Worm (Caenorhabditis elegans) whole organism, late embryonic: ENCODE results near the gene F55C9.11.

ENCODE experiments used
- C08G9.2 ChIP-seq: sonication (generic microtip); optimal IDR thresholded peaks from 2 replicates; lab custom pipeline; 2016; ENCODE audit warnings: mild to moderate bottlenecking, missing genetic modification characterization, moderate library complexity, missing compliant biosample characterization
- C38D4.7 ChIP-seq: fragments of 200-800 bp; sonication (Bioruptor generic); optimal IDR thresholded peaks from 2 replicates; lab custom pipeline; 2018; ENCODE audit warnings: mild to moderate bottlenecking, missing genetic modification characterization, moderate library complexity, missing compliant biosample characterization
- K02D7.2 ChIP-seq: sonication (generic microtip); optimal IDR thresholded peaks from 2 replicates; lab custom pipeline; 2017; ENCODE audit warnings: mild to moderate bottlenecking, missing genetic modification characterization, missing compliant biosample characterization
- ahr-1 ChIP-seq: sonication (generic microtip); optimal IDR thresholded peaks from 2 replicates; lab custom pipeline; 2016; ENCODE audit warnings: missing genetic modification characterization, missing compliant biosample characterization
- ceh-22 ChIP-seq: sonication (generic microtip); optimal IDR thresholded peaks from 2 replicates; lab custom pipeline; 2017; ENCODE audit warnings: missing biosample characterization, missing genetic modification characterization
- ceh-31 ChIP-seq: sonication (generic microtip); optimal IDR thresholded peaks from 2 replicates; lab custom pipeline; 2016; ENCODE audit warnings: missing genetic modification characterization, missing compliant biosample characterization
- ceh-45 ChIP-seq: fragments of 200-800 bp; sonication (Bioruptor generic); IDR thresholded peaks from 2 replicates; pipeline ENCODE4 v1.3.6; 2022; ENCODE audit warnings: missing genetic modification reagents, missing genetic modification characterization, missing compliant biosample characterization
- ceh-9 ChIP-seq: sonication (generic microtip); optimal IDR thresholded peaks from 2 replicates; lab custom pipeline; 2016; ENCODE audit warnings: mild to moderate bottlenecking, missing genetic modification characterization, inconsistent platforms, missing compliant biosample characterization
- dmd-4 ChIP-seq: sonication (generic microtip); optimal IDR thresholded peaks from 2 replicates; lab custom pipeline; 2016; ENCODE audit warnings: borderline replicate concordance, missing genetic modification characterization, missing compliant biosample characterization
- dve-1 ChIP-seq: sonication (generic microtip); optimal IDR thresholded peaks from 2 replicates; lab custom pipeline; 2017; ENCODE audit warnings: antibody characterized with exemption, mild to moderate bottlenecking, missing genetic modification characterization, missing compliant biosample characterization
- fkh-10 ChIP-seq: fragments of 150-350 bp; optimal IDR thresholded peaks from 2 replicates; lab custom pipeline; 2014; ENCODE audit warnings: missing biosample characterization, missing genetic modification reagents, missing genetic modification characterization
- hlh-15 ChIP-seq: sonication (generic microtip); optimal IDR thresholded peaks from 2 replicates; lab custom pipeline; 2016; ENCODE audit warnings: missing genetic modification characterization, missing compliant biosample characterization
- hlh-30 ChIP-seq: sonication (generic microtip); optimal IDR thresholded peaks from 2 replicates; lab custom pipeline; 2017; ENCODE audit warnings: antibody characterized with exemption, missing genetic modification characterization, missing compliant biosample characterization; ENCODE audit not compliant: insufficient read depth
- lim-6 ChIP-seq: sonication (generic microtip); optimal IDR thresholded peaks from 2 replicates; lab custom pipeline; 2016; ENCODE audit warnings: missing genetic modification characterization, missing compliant biosample characterization
- lin-11 ChIP-seq: fragments of 200-800 bp; sonication (Bioruptor generic); optimal IDR thresholded peaks from 2 replicates; lab custom pipeline; 2018; ENCODE audit warnings: mild to moderate bottlenecking, missing genetic modification characterization, missing compliant biosample characterization
- madf-2 ChIP-seq: sonication (generic microtip); optimal IDR thresholded peaks from 2 replicates; lab custom pipeline; 2017; ENCODE audit warnings: missing genetic modification characterization, missing compliant biosample characterization
- mec-3 ChIP-seq: sonication (generic microtip); optimal IDR thresholded peaks from 2 replicates; lab custom pipeline; 2016; ENCODE audit warnings: borderline replicate concordance, missing genetic modification characterization, missing compliant biosample characterization
- nhr-232 ChIP-seq: sonication (generic microtip); optimal IDR thresholded peaks from 2 replicates; lab custom pipeline; 2016; ENCODE audit warnings: missing genetic modification characterization, missing compliant biosample characterization
- odd-2 ChIP-seq: sonication (generic microtip); optimal IDR thresholded peaks from 2 replicates; lab custom pipeline; 2017; ENCODE audit warnings: antibody characterized with exemption, mild to moderate bottlenecking, missing genetic modification characterization, missing compliant biosample characterization
- pag-3 ChIP-seq: sonication (generic microtip); optimal IDR thresholded peaks from 2 replicates; lab custom pipeline; 2016; ENCODE audit warnings: missing compliant biosample characterization, missing genetic modification characterization, borderline replicate concordance
- pat-9 ChIP-seq: fragments of 200-800 bp; sonication (Bioruptor generic); optimal IDR thresholded peaks from 2 replicates; lab custom pipeline; 2018; ENCODE audit warnings: mild to moderate bottlenecking, missing genetic modification characterization, moderate library complexity, missing compliant biosample characterization
- pha-2 ChIP-seq: sonication (generic microtip); optimal IDR thresholded peaks from 2 replicates; lab custom pipeline; 2017; ENCODE audit warnings: mild to moderate bottlenecking, missing genetic modification characterization, missing compliant biosample characterization
- pha-4 ChIP-seq: fragments of 150-350 bp; optimal IDR thresholded peaks from 2 replicates; lab custom pipeline; 2018; ENCODE audit warnings: missing biosample characterization, missing genetic modification reagents, missing genetic modification characterization
- sdc-2 ChIP-seq: sonication (generic microtip); optimal IDR thresholded peaks from 2 replicates; lab custom pipeline; 2016; ENCODE audit warnings: missing genotype, missing genetic modification characterization, missing compliant biosample characterization
- sox-2 ChIP-seq: fragments of 200-800 bp; sonication (Bioruptor generic); IDR thresholded peaks from 2 replicates; pipeline ENCODE4 v1.3.6; 2022; ENCODE audit warnings: missing genetic modification reagents, missing genetic modification characterization, missing compliant biosample characterization
- syd-9 ChIP-seq: sonication (generic microtip); optimal IDR thresholded peaks from 2 replicates; lab custom pipeline; 2016; ENCODE audit warnings: mild to moderate bottlenecking, missing genetic modification characterization, moderate library complexity, missing compliant biosample characterization
- tbx-2 ChIP-seq: sonication (generic microtip); optimal IDR thresholded peaks from 2 replicates; lab custom pipeline; 2016; ENCODE audit warnings: missing genetic modification characterization, missing compliant biosample characterization
- unc-3 ChIP-seq, 2 experiments: fragments of 200-800 bp in 1 of 2; sonication (Bioruptor generic) in 1 of 2; sonication (generic microtip) in 1 of 2; conservative IDR thresholded peaks in 1 of 2; optimal IDR thresholded peaks in 1 of 2; 2 replicates each; pipeline versions ENCODE4 v1.3.6 to Lab custom; 2016 to 2022; ENCODE audit warnings: missing compliant biosample characterization in 2 of 2, missing genetic modification characterization in 2 of 2, missing genetic modification reagents in 1 of 2
- unc-42 ChIP-seq: sonication (generic microtip); optimal IDR thresholded peaks from 2 replicates; lab custom pipeline; 2016; ENCODE audit warnings: missing genotype, missing genetic modification characterization, missing compliant biosample characterization
- unc-55 ChIP-seq: sonication (generic microtip); optimal IDR thresholded peaks from 2 replicates; lab custom pipeline; 2017; ENCODE audit warnings: missing biosample characterization, missing genetic modification reagents, missing genetic modification characterization
- zip-5 ChIP-seq: sonication (generic microtip); optimal IDR thresholded peaks from 2 replicates; lab custom pipeline; 2016; ENCODE audit warnings: missing genetic modification characterization, missing compliant biosample characterization
- ztf-16 ChIP-seq: sonication (generic microtip); optimal IDR thresholded peaks from 2 replicates; lab custom pipeline; 2017; ENCODE audit warnings: missing genetic modification characterization, missing compliant biosample characterization

F55C9.11 gene

DNA sequence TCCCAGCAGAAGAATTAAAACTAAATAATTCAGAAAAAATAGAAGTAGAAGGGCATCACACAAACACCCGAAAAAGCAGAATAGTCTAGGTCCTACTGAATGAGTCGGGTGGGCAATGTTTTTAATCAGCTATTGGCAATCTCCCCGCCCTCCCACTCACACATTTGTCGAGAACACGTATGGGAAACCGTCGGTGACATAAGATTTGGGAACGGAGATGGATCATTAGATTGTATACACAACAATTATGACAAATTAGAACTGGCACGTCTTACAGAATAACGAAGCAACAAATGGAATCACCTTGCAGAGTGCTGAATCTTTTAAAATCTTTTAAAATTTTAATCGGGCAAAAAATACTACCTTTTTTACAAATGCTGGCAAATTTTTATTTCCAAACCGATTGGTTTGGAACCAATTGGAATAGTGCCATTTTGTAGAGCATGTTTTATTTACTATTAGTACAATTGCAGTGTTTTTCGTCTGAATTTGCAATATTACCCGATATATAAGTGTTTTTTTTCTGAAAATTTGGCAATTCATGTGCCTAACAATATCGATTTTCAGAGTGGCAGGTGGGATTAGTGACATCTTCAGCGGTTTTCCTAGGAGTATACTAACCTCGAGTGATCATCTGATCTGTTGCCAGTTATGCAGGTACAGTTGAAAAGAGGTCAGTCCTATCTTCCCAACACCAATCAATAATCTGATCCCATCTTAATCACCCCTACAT is 21.3 kb downstream of the F55C9.11 start, which contains the start of the genes F55C9.3 and fbxb-57:
Gene F55C9.3, minus strand, starts transcription at position 101 of the 733 bp plus-strand sequence.
Gene fbxb-57, plus strand, starts transcription at position 683 of the 733 bp plus-strand sequence.
- TF ChIP-seq fkh-10 (no peak), dmd-4 (no peak), pha-2 (tag; lab: Kevin White, UChicago) (no peak), lim-6 (tag; lab: Kevin White, UChicago) (no peak), mec-3 (tag; lab: Kevin White, UChicago) (no peak), pha-4 (tag; lab: Kevin White, UChicago) (no peak), tbx-2 (tag; lab: Kevin White, UChicago) (no peak), unc-3 (GFP tag; conservative IDR thresholded peaks at IDR 0.05; lab: Robert Waterston, UW) (no peak), unc-3 (tag; optimal IDR thresholded peaks at IDR 0.05; lab: Kevin White, UChicago) (no peak), madf-2 (tag; lab: Kevin White, UChicago) (no peak), dve-1 (no peak), sdc-2 (tag; lab: Kevin White, UChicago) (no peak), syd-9 (tag; lab: Kevin White, UChicago) (no peak), pat-9 (tag; lab: Kevin White, UChicago) (no peak), C08G9.2 (tag; lab: Kevin White, UChicago) (no peak), ceh-45 (no peak)
- TF ChIP-seq, all 69 proteins: peak for 0

DNA sequence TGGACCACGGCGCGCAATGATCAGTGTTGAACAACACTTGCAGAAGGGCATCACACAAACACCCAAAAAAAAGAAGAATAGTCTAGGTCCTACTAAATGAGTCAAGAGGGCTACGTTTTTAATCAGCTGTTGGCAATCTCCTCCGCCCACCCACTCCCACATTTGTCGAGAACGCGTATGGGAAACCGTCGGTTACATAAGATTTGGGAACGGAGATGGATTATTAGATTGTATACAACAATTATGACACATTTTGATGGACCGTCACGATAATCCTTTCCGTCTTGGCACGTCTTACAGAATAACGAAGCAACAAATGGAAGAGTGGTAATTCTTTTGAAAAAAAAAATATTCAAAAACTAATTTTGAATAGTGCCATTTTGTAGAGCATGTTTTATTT is 23.6 kb downstream of the F55C9.11 start:
- no peak for TF ChIP-seq unc-55 (GFP tag; lab: Kevin White, UChicago)
- no peak for TF ChIP-seq syd-9 (tag; lab: Kevin White, UChicago)
- TF ChIP-seq C38D4.7 (GFP tag; lab: Kevin White, UChicago) = no peak
- no peak for TF ChIP-seq ztf-16 (tag; lab: Kevin White, UChicago)
- TF ChIP-seq pat-9 (tag; lab: Kevin White, UChicago) = no peak
- TF ChIP-seq hlh-15 (tag; lab: Kevin White, UChicago) = no peak
- TF ChIP-seq ceh-31 (tag; lab: Kevin White, UChicago) = no peak
- no peak for TF ChIP-seq ahr-1 (tag; lab: Kevin White, UChicago)

DNA sequence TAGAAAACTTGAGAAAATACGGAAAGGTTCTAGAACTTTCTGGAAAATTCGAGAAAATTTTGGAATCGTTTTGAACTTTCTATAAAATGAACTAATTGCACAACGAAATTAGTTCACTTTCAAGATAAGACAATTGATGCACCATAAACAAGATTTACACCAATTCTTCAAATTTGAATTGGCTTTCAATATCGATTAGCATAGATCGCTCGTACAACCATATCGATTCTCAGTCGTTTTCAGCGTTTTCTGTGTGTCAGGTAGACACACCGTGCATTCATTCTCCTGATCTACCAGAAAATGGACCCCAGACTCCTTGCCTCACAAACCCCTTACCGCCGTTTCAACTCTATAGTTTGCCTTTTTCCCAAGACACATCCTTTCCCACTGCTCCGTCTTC is 27.2 kb downstream of the F55C9.11 start, which contains the start of gene fbxb-117:
Gene fbxb-117, plus strand, starts transcription at position 301 of the 400 bp plus-strand sequence.
- TF ChIP-seq sox-2 (GFP tag; lab: Robert Waterston, UW) (no peak), ceh-22 (no peak), ceh-9 (tag; lab: Kevin White, UChicago) (no peak), unc-55 (GFP tag; lab: Kevin White, UChicago) (no peak), mec-3 (tag; lab: Kevin White, UChicago) (no peak), hlh-30 (tag; lab: Kevin White, UChicago) (no peak), K02D7.2 (tag; lab: Kevin White, UChicago) (no peak)

DNA sequence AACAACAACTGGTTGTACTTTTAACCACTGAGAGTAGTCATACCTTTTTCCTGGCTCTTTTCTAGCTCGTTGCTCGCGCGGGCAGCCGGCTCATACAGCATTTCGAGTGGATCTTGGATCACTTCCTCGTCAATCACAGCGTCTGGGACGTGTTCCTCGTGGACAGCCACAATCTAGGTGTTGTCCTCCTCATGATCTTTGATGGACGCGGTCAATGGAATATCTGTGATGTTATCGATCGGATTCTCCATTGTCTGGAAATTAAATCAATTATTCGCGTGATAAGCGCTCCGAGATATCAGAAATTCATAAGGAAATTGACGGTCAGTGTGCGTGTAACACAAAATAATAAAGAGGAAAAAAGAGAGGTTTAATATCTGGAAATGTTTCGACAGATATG is 29.6 kb downstream of the F55C9.11 start, which contains the start of gene F21D9.8:
Gene F21D9.8, minus strand, starts transcription at position 101 of the 400 bp plus-strand sequence.
- TF ChIP-seq unc-3 (GFP tag; conservative IDR thresholded peaks at IDR 0.05; lab: Robert Waterston, UW) = no peak
- no peak for TF ChIP-seq unc-3 (tag; optimal IDR thresholded peaks at IDR 0.05; lab: Kevin White, UChicago)
- TF ChIP-seq unc-42 (tag; lab: Kevin White, UChicago) = no peak
- no peak for TF ChIP-seq pag-3
- no peak for TF ChIP-seq lin-11 (tag; lab: Kevin White, UChicago)
- TF ChIP-seq odd-2 = no peak
- no peak for TF ChIP-seq zip-5 (tag; lab: Kevin White, UChicago)
- TF ChIP-seq pha-4 (tag; lab: Kevin White, UChicago) = no peak
- no peak for TF ChIP-seq ceh-22
- TF ChIP-seq nhr-232 = no peak
